Fruit fly (Drosophila melanogaster) whole organism, pupa: ENCODE data around the gene HDAC4.

Experiments used
- CG12605 ChIP-seq: fragments of 200-800 bp; sonication (Bioruptor generic); IDR thresholded peaks from 2 replicates; pipeline ENCODE4 v1.3.6; 2022; ENCODE audit warnings: missing biosample characterization, missing genetic modification characterization
- CG14655 ChIP-seq: fragments of 200-800 bp; sonication (Bioruptor generic); optimal IDR thresholded peaks from 3 replicates; lab custom pipeline; 2017; ENCODE audit warnings: mild to moderate bottlenecking, missing biosample characterization, missing genetic modification reagents, missing genetic modification characterization
- CG15710 ChIP-seq: fragments of 200-800 bp; sonication (Bioruptor generic); optimal IDR thresholded peaks from 2 replicates; lab custom pipeline; 2018; ENCODE audit warnings: missing biosample characterization, mild to moderate bottlenecking, missing genetic modification characterization, moderate library complexity
- CG34367 ChIP-seq: fragments of 200-800 bp; sonication (Bioruptor generic); optimal IDR thresholded peaks from 2 replicates; lab custom pipeline; 2018; ENCODE audit warnings: missing biosample characterization, mild to moderate bottlenecking, missing genetic modification characterization
- CG9948 ChIP-seq: fragments of 200-800 bp; sonication (Bioruptor generic); optimal IDR thresholded peaks from 2 replicates; lab custom pipeline; 2018; ENCODE audit warnings: missing biosample characterization, mild to moderate bottlenecking, missing genetic modification characterization, moderate library complexity
- D1 ChIP-seq: fragments of 200-800 bp; sonication (Bioruptor generic); optimal IDR thresholded peaks from 2 replicates; lab custom pipeline; 2018; ENCODE audit warnings: missing biosample characterization, mild to moderate bottlenecking, missing genetic modification characterization, moderate library complexity
- gl ChIP-seq: fragments of 200-800 bp; sonication (Bioruptor generic); optimal IDR thresholded peaks from 2 replicates; lab custom pipeline; 2018; ENCODE audit warnings: missing biosample characterization, mild to moderate bottlenecking, missing genetic modification characterization
- rn ChIP-seq: fragments of 200-800 bp; sonication (Bioruptor generic); IDR thresholded peaks from 2 replicates; pipeline ENCODE4 v1.3.6; 2022; ENCODE audit warnings: missing biosample characterization, missing genetic modification characterization

DNA sequence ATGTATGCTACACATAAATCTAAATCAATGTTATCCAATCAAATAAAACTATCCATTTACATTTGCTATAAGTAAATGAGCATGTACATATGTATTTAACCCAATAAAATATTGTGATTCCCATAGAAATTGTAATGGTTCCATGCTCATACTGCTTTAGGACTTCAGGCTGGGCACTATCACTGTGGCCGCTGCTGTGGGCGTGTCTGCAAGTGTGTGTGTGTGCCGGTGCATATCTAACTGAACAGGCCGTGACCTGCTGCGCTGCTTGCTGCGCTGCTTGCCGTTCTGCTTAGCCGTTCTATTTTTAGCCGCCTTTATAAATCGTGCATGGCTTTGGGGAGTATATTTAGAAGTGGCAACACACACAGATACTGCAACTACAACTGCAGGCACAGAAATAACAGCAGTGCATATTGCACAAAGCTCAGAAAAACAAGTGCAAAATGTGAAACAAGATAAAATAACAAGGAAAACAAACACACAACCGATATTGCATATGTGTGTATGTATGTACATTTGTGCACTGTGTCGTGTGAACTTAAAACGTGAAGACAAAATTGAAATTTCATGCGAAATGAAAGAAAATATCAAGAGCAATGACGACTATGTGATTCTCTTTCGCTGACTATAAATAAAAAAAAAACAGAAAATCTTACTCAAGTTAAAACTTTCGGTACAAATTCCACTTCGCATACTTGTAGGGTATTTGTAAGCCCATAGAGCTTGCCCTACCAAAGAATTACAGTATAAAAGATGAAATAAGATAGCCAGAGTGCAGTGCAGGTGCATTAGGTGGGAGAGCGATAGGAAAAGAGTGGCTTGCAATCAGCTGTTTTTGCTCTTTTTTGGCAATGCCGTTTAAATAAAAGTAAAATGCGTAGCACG, 7.6 kb downstream of the HDAC4 start:
- TF ChIP-seq CG34367 (tag; lab: Kevin White, UChicago) (peak; percentile 21), CG15710 (tag; lab: Kevin White, UChicago) (peak; percentile 14), CG9948 (tag; lab: Kevin White, UChicago) (peak; percentile 31), CG12605 (GFP tag; lab: Robert Waterston, UW) (no peak; the same call in 1 of the 2 replicates), rn (GFP tag; lab: Robert Waterston, UW) (peak; percentile 38; the same call in 1 of the 2 replicates), CG14655 (GFP tag; lab: Kevin White, UChicago) (peak; percentile 46), gl (no peak), D1 (no peak)
